Fruit fly (Drosophila melanogaster) whole organism, wandering third instar larva: ENCODE results near the gene CG15382.

Experiments used
- Dfd ChIP-seq: fragments of >200 bp; optimal IDR thresholded peaks from 2 replicates; lab custom pipeline; 2017; ENCODE audit warnings: missing biosample characterization, missing genetic modification characterization
- Hr78 ChIP-seq: fragments of >200 bp; optimal IDR thresholded peaks from 2 replicates; lab custom pipeline; 2017; ENCODE audit warnings: missing biosample characterization, missing genetic modification characterization
- Hr83 ChIP-seq: fragments of 200-300 bp; sonication (Bioruptor generic); optimal IDR thresholded peaks from 2 replicates; lab custom pipeline; 2016; ENCODE audit warnings: missing biosample characterization, mild to moderate bottlenecking, missing genetic modification characterization, moderate library complexity; ENCODE audit not compliant: poor library complexity, severe bottlenecking
- Myc ChIP-seq: fragments of >200 bp; optimal IDR thresholded peaks from 2 replicates; lab custom pipeline; 2017
- Sp1 ChIP-seq: fragments of 200-800 bp; sonication (Bioruptor generic); optimal IDR thresholded peaks from 3 replicates; lab custom pipeline; 2019; ENCODE audit warnings: missing biosample characterization, mild to moderate bottlenecking, missing genetic modification characterization, moderate library complexity
- br ChIP-seq: fragments of 200-800 bp; sonication (Bioruptor generic); optimal IDR thresholded peaks from 2 replicates; lab custom pipeline; 2016; ENCODE audit warnings: missing biosample characterization, missing genetic modification characterization
- dmrt93B ChIP-seq: fragments of 200-800 bp; sonication (Bioruptor generic); optimal IDR thresholded peaks from 2 replicates; lab custom pipeline; 2018; ENCODE audit warnings: missing biosample characterization, mild to moderate bottlenecking, missing genetic modification characterization
- foxo ChIP-seq, 2 experiments: fragments of 200-800 bp; sonication (Bioruptor generic); optimal IDR thresholded peaks; 2 replicates in 1 of 2; 3 replicates in 1 of 2; lab custom pipeline; 2016 to 2017; ENCODE audit warnings: missing biosample characterization in 2 of 2, missing genetic modification characterization in 2 of 2
- h ChIP-seq: fragments of 200-800 bp; sonication (Bioruptor generic); optimal IDR thresholded peaks from 3 replicates; lab custom pipeline; 2016; ENCODE audit warnings: missing biosample characterization, mild to moderate bottlenecking, missing genetic modification characterization
- psq ChIP-seq: fragments of 200-800 bp; sonication (Bioruptor generic); optimal IDR thresholded peaks from 3 replicates; lab custom pipeline; 2017; ENCODE audit warnings: missing biosample characterization, mild to moderate bottlenecking, missing genetic modification characterization, moderate library complexity
- rgr ChIP-seq: fragments of 200-800 bp; sonication (Bioruptor generic); optimal IDR thresholded peaks from 3 replicates; lab custom pipeline; 2016; ENCODE audit warnings: missing biosample characterization, mild to moderate bottlenecking, missing genetic modification characterization
- tai ChIP-seq: sonication (Bioruptor generic); optimal IDR thresholded peaks from 2 replicates; lab custom pipeline; 2016; ENCODE audit warnings: missing biosample characterization, missing genetic modification characterization
- usp ChIP-seq: fragments of >200 bp; optimal IDR thresholded peaks from 2 replicates; lab custom pipeline; 2017; ENCODE audit warnings: missing biosample characterization, missing genetic modification characterization

dm6 chr2L:2180120-2180539 lies 24.6 kb downstream of the CG15382 start:
- peak; percentile 77 for TF ChIP-seq h (GFP tag; lab: Kevin White, UChicago)
- peak; percentile 40 for TF ChIP-seq dmrt93B (GFP tag; lab: Kevin White, UChicago)
- peak; percentile 68 for TF ChIP-seq Sp1
- TF ChIP-seq br (GFP tag; lab: Kevin White, UChicago): peak; percentile 63
- peak; percentile 79 for TF ChIP-seq rgr (GFP tag; lab: Kevin White, UChicago)
- TF ChIP-seq Hr83 (GFP tag; lab: Kevin White, UChicago): no peak
- TF ChIP-seq Hr78 (GFP tag; lab: Kevin White, UChicago): no peak
- no peak for TF ChIP-seq usp (GFP tag; lab: Kevin White, UChicago)
- TF ChIP-seq tai (GFP tag; lab: Kevin White, UChicago): no peak
- TF ChIP-seq Myc (lab: Kevin White, UChicago): no peak
- peak; percentile 64 for TF ChIP-seq psq
- no peak for TF ChIP-seq Dfd
- TF ChIP-seq foxo (GFP tag; optimal IDR thresholded peaks at IDR 0.05; lab: Kevin White, UChicago): peak in 1 of 2 experiments; percentile 81
